Worm (Caenorhabditis elegans) whole organism, dauer: ENCODE results near the gene tap-1.

ENCODE experiments used
- unc-62 ChIP-seq: sonication (generic microtip); optimal IDR thresholded peaks from 2 replicates; lab custom pipeline; 2017; ENCODE audit warnings: missing biosample characterization, missing genetic modification reagents, missing genetic modification characterization

Gene tap-1

DNA sequence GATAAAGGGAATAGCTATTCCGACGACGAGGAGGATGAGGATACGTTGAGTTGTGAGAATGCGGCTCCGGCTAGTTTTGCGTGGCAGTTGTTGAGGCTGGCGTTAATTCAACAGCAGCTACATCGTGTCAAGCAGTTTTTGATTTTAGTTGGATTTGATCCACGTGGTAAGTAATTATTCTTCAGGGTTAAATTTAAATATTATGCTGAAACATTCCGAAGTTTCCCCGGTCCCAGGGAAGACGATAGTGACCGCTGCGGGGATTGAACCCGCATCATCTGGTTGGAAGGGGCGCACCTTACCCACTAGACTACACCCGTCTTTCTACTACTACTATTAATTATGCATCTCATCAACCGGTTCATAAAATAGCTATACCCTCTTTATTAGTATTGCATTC, 31.8 kb downstream of the tap-1 start:
- no peak for TF ChIP-seq unc-62

DNA sequence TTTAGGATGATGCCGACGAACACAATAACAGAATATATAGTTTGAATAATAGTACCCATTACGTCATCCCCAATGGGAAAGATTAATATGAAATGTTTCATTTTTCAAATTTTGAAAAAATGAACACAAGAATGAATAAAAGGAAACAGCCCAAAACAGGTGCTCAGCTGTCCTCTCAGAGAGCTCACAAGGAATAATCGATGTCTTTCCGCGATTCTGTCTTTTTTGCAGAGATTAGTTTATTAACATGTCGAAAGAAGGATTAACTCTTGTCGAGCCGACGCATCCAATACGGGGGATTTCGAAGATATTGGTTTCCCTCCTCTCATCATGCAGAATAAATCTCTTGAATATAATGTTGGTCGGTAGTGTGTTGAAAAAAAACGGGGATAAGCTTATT, 39.4 kb downstream of the tap-1 start, which contains the start of gene F54E4.2:
F54E4.2 (minus strand) TSS at position 101 of the 400 bp plus-strand sequence.
- TF ChIP-seq unc-62, result no peak

DNA sequence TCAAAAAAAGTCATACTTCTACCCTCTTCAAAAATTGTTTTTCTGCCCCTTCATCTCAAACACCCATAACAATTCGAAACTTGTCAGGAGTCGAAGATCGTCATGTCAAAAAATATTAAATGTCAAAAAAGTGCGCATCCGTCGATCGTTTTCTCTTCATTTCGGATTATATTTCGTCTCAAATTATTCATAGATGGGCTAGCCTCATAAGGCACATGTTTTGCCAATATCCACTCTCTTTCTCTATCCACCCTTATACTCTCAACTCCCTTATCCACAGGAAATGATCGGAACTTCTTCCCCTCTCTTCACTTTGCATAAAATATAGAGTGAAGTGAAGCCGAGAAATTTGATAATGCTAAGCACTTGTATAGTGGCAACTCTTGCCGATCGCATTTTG, 44.3 kb downstream of the tap-1 start:
- TF ChIP-seq unc-62, result no peak

DNA sequence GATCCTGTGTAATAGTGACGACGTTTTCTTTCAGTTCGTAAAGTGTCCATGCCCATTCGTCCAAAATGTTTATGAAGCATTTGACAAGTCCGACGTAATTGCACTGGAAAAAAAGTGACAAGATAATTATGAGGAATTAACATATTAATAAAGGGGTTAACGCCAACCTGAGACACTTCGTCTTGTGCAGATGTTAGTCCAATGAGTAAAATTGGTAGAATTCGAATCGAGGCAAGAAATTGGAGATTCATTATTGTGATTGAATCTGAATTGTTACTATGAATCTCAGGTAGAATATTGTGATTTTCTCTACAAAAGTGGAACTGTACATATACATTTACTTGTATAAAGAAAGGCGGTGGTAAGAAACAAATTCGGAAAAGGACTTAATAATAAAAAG, 46.7 kb downstream of the tap-1 start, which contains the start of gene F54E4.3:
F54E4.3 (minus strand) TSS at position 265 of the 400 bp plus-strand sequence.
- TF ChIP-seq unc-62, result no peak

DNA sequence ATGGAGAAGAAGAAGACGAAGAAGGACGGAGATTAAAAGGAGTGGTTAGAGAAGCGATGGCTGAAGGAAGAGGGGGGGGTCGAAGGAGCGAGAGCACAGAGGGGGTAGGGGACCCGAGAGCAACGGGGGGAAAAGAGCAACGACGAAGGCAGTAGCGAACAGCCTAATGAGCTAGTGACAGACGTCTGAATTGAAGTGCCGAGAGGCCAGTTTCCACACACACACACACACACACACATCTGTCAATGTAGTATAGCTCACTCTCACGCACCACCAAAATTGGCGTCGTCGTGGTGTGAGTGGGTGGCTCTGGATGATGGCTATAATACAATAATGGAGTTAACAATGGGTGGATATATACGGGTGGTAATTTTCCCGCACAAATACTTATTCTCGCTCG, 47.3 kb downstream of the tap-1 start:
- TF ChIP-seq unc-62, result no peak

DNA sequence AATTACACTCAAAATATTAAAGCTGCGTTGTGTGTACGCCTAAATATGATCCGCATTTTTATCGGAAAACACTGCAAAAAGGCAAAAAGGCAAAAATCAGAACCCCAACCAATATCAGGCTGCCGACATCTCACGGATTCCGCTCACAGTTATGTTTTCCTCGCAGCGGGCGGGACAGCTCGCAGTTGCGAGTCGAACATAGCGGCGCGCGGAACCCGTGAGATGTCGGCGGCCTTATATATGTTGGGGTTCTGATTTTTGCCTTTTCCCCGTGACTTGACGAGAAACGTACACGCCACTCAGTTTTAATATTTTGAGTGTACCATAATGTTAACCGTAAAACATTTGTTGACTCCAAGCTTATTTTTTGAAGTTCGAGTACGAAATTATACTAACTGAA, 48.0 kb downstream of the tap-1 start:
- TF ChIP-seq unc-62, result no peak

DNA sequence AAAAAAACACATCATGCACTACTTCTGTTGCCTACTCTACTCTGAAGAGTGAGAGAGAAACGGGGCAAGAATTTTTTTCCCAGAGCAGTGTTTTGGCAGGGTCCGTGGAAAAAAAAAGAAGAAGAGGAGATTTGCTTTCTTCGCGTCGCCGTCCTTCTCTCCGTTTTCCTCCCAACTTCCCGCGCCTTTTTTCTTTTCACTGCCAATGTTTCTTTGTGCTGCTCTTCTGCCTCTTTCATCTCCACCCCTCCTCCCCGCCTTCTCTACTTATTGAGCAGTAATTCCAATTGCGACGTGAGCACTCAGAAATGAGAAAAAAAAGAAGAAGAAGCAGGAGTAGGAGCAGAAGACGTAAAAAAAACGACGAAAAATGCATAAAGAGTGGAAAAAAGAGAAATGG, 50.5 kb downstream of the tap-1 start:
- TF ChIP-seq unc-62, result no peak
